Fruit fly (Drosophila melanogaster) whole organism, embryonic: Measurements from ENCODE around the gene CG7054.

Experiments used
- BEAF-32 ChIP-seq: fragments of 200-800 bp; sonication (Bioruptor generic); optimal IDR thresholded peaks from 3 replicates; lab custom pipeline; 2017; ENCODE audit warnings: missing biosample characterization, missing genetic modification characterization, mild to moderate bottlenecking, moderate library complexity, missing genetic modification reagents
- BtbVII ChIP-seq: fragments of 200-800 bp; sonication (Bioruptor generic); optimal IDR thresholded peaks from 3 replicates; lab custom pipeline; 2017; ENCODE audit warnings: missing biosample characterization, mild to moderate bottlenecking, missing genetic modification characterization
- CG10274 ChIP-seq: fragments of 200-800 bp; sonication (Bioruptor generic); optimal IDR thresholded peaks from 3 replicates; lab custom pipeline; 2017; ENCODE audit warnings: missing biosample characterization, mild to moderate bottlenecking, missing genetic modification characterization
- CG10431 ChIP-seq: fragments of 200-800 bp; sonication (Bioruptor generic); optimal IDR thresholded peaks from 3 replicates; lab custom pipeline; 2018; ENCODE audit warnings: missing biosample characterization, mild to moderate bottlenecking, missing genetic modification characterization
- CG10654 ChIP-seq: fragments of 200-800 bp; sonication (Bioruptor generic); optimal IDR thresholded peaks from 2 replicates; lab custom pipeline; 2016; ENCODE audit warnings: missing biosample characterization, missing genetic modification characterization
- CG11085 ChIP-seq: fragments of 200-800 bp; sonication (Bioruptor generic); IDR thresholded peaks from 2 replicates; pipeline ENCODE4 v1.3.6; 2022; ENCODE audit warnings: missing biosample characterization, missing genetic modification characterization
- CG11093 ChIP-seq: fragments of 200-800 bp; sonication (Bioruptor generic); IDR thresholded peaks from 3 replicates; pipeline ENCODE4 v1.3.6; 2022; ENCODE audit warnings: missing biosample characterization, missing genetic modification characterization
- CG12299 ChIP-seq: fragments of 200-800 bp; sonication (Bioruptor generic); optimal IDR thresholded peaks from 2 replicates; lab custom pipeline; 2018; ENCODE audit warnings: missing biosample characterization, mild to moderate bottlenecking, missing genetic modification characterization
- CG12744 ChIP-seq: fragments of 200-800 bp; sonication (Bioruptor generic); optimal IDR thresholded peaks from 2 replicates; lab custom pipeline; 2016; ENCODE audit warnings: missing biosample characterization, missing genetic modification characterization
- CG13424 ChIP-seq: fragments of 200-800 bp; sonication (Bioruptor generic); optimal IDR thresholded peaks from 2 replicates; lab custom pipeline; 2019; ENCODE audit warnings: missing biosample characterization, mild to moderate bottlenecking, missing genetic modification characterization, moderate library complexity
- CG15269 ChIP-seq: fragments of 200-800 bp; sonication (Bioruptor generic); optimal IDR thresholded peaks from 2 replicates; lab custom pipeline; 2018; ENCODE audit warnings: missing biosample characterization, mild to moderate bottlenecking, missing genetic modification characterization, moderate library complexity
- CG17612 ChIP-seq: fragments of 200-800 bp; sonication (Bioruptor generic); IDR thresholded peaks from 2 replicates; pipeline ENCODE4 v1.3.6; 2022; ENCODE audit warnings: missing biosample characterization, missing genetic modification characterization
- CG30431 ChIP-seq: fragments of 200-800 bp; sonication (Bioruptor generic); optimal IDR thresholded peaks from 2 replicates; lab custom pipeline; 2017; ENCODE audit warnings: missing biosample characterization, missing genetic modification characterization
- CG3407 ChIP-seq: fragments of 200-800 bp; sonication (Bioruptor generic); optimal IDR thresholded peaks from 2 replicates; lab custom pipeline; 2018; ENCODE audit warnings: missing biosample characterization, mild to moderate bottlenecking, missing genetic modification characterization
- CG4328 ChIP-seq: fragments of 200-800 bp; sonication (Bioruptor generic); optimal IDR thresholded peaks from 3 replicates; lab custom pipeline; 2017; ENCODE audit warnings: missing biosample characterization, missing genetic modification reagents, missing genetic modification characterization
- CG43689 ChIP-seq: fragments of 200-800 bp; sonication (Bioruptor generic); IDR thresholded peaks from 2 replicates; pipeline ENCODE4 v1.3.6; 2022; ENCODE audit warnings: missing biosample characterization, missing genetic modification characterization
- CG6765 ChIP-seq: fragments of 200-800 bp; sonication (Bioruptor generic); optimal IDR thresholded peaks from 3 replicates; lab custom pipeline; 2017; ENCODE audit warnings: missing biosample characterization, mild to moderate bottlenecking, missing genetic modification characterization
- CG7556 ChIP-seq: fragments of 200-800 bp; sonication (Bioruptor generic); optimal IDR thresholded peaks from 2 replicates; lab custom pipeline; 2017; ENCODE audit warnings: missing biosample characterization, mild to moderate bottlenecking, missing genetic modification characterization
- CG7963 ChIP-seq: fragments of 200-800 bp; sonication (Bioruptor generic); IDR thresholded peaks from 3 replicates; pipeline ENCODE4 v1.3.6; 2022; ENCODE audit warnings: missing biosample characterization, missing genetic modification characterization; ENCODE audit not compliant: partially characterized antibody
- CG8089 ChIP-seq: fragments of 200-800 bp; sonication (Bioruptor generic); optimal IDR thresholded peaks from 3 replicates; lab custom pipeline; 2016; ENCODE audit warnings: missing biosample characterization, missing genetic modification characterization
- CG9932 ChIP-seq: fragments of 200-800 bp; sonication (Bioruptor generic); IDR thresholded peaks from 2 replicates; pipeline ENCODE4 v1.3.6; 2022; ENCODE audit warnings: missing biosample characterization, missing genetic modification characterization
- CoRest ChIP-seq: fragments of 200-800 bp; sonication (Bioruptor generic); optimal IDR thresholded peaks from 3 replicates; lab custom pipeline; 2018; ENCODE audit warnings: missing biosample characterization, mild to moderate bottlenecking, missing genetic modification characterization, moderate library complexity
- Dip2 ChIP-seq: fragments of 200-800 bp; sonication (Bioruptor generic); IDR thresholded peaks from 2 replicates; pipeline ENCODE4 v1.3.6; 2022; ENCODE audit warnings: missing biosample characterization, missing genetic modification characterization
- Dll ChIP-seq: fragments of 200-800 bp; sonication (Bioruptor generic); IDR thresholded peaks from 4 replicates; pipeline ENCODE4 v1.3.6; 2022; ENCODE audit warnings: missing biosample characterization, missing genetic modification characterization; ENCODE audit not compliant: partially characterized antibody
- HLH54F ChIP-seq: fragments of 200-800 bp; sonication (Bioruptor generic); optimal IDR thresholded peaks from 3 replicates; lab custom pipeline; 2016; ENCODE audit warnings: missing biosample characterization, missing genetic modification characterization
- HmgD ChIP-seq: fragments of 200-800 bp; sonication (Bioruptor generic); optimal IDR thresholded peaks from 3 replicates; lab custom pipeline; 2016; ENCODE audit warnings: missing biosample characterization, missing genetic modification characterization
- Hr3 ChIP-seq: fragments of 200-800 bp; sonication (Bioruptor generic); optimal IDR thresholded peaks from 3 replicates; lab custom pipeline; 2016; ENCODE audit warnings: missing biosample characterization, missing genetic modification characterization
- Med ChIP-seq: fragments of 200-800 bp; sonication (Bioruptor generic); peaks from one replicate; lab custom pipeline; 2016; ENCODE audit warnings: missing biosample characterization, missing genetic modification characterization, mild to moderate bottlenecking, inconsistent platforms, moderate library complexity
- Neu2 ChIP-seq: fragments of 200-800 bp; sonication (Bioruptor generic); optimal IDR thresholded peaks from 3 replicates; lab custom pipeline; 2016; ENCODE audit warnings: missing biosample characterization, missing genetic modification characterization, borderline replicate concordance
- Scr ChIP-seq: fragments of 200-800 bp; sonication (Bioruptor generic); IDR thresholded peaks from 2 replicates; pipeline ENCODE4 v1.3.6; 2022; ENCODE audit warnings: missing biosample characterization, missing genetic modification characterization; ENCODE audit not compliant: partially characterized antibody
- Sox102F ChIP-seq: fragments of 200-800 bp; sonication (Bioruptor generic); optimal IDR thresholded peaks from 2 replicates; lab custom pipeline; 2018; ENCODE audit warnings: missing biosample characterization, mild to moderate bottlenecking, missing genetic modification characterization, moderate library complexity
- ab ChIP-seq: fragments of 200-800 bp; sonication (Bioruptor generic); optimal IDR thresholded peaks from 2 replicates; lab custom pipeline; 2016; ENCODE audit warnings: missing biosample characterization, missing genetic modification characterization
- ara ChIP-seq: fragments of 200-800 bp; sonication (Bioruptor generic); IDR thresholded peaks from 2 replicates; pipeline ENCODE4 v1.3.6; 2022; ENCODE audit warnings: missing biosample characterization, missing genetic modification characterization
- chinmo ChIP-seq: fragments of 200-800 bp; sonication (Bioruptor generic); IDR thresholded peaks from 4 replicates; pipeline ENCODE4 v1.3.6; 2022; ENCODE audit warnings: missing biosample characterization, missing genetic modification characterization; ENCODE audit not compliant: partially characterized antibody
- disco-r ChIP-seq: fragments of 200-800 bp; sonication (Bioruptor generic); optimal IDR thresholded peaks from 2 replicates; lab custom pipeline; 2016; ENCODE audit warnings: missing biosample characterization, missing genetic modification characterization
- exex ChIP-seq: fragments of 200-800 bp; sonication (Bioruptor generic); optimal IDR thresholded peaks from 4 replicates; lab custom pipeline; 2018; ENCODE audit warnings: missing biosample characterization, mild to moderate bottlenecking, missing genetic modification characterization, moderate library complexity
- gfzf ChIP-seq: fragments of 200-800 bp; sonication (Bioruptor generic); optimal IDR thresholded peaks from 2 replicates; lab custom pipeline; 2016; ENCODE audit warnings: missing biosample characterization, mild to moderate bottlenecking, missing genetic modification characterization, moderate library complexity
- h ChIP-seq: fragments of >200 bp; optimal IDR thresholded peaks from 2 replicates; lab custom pipeline; 2017
- kay ChIP-seq: fragments of 200-800 bp; sonication (Bioruptor generic); optimal IDR thresholded peaks from 2 replicates; lab custom pipeline; 2016; ENCODE audit warnings: missing biosample characterization, missing genetic modification characterization
- phol ChIP-seq: fragments of 200-800 bp; sonication (Bioruptor generic); optimal IDR thresholded peaks from 3 replicates; lab custom pipeline; 2018; ENCODE audit warnings: missing biosample characterization, mild to moderate bottlenecking, missing genetic modification characterization, moderate library complexity
- pzg ChIP-seq: fragments of 200-800 bp; sonication (Bioruptor generic); optimal IDR thresholded peaks from 3 replicates; lab custom pipeline; 2018; ENCODE audit warnings: missing biosample characterization, mild to moderate bottlenecking, missing genetic modification characterization, moderate library complexity
- rib ChIP-seq: fragments of 200-800 bp; sonication (Bioruptor generic); IDR thresholded peaks from 2 replicates; pipeline ENCODE4 v1.3.6; 2022; ENCODE audit warnings: missing biosample characterization, missing genetic modification characterization
- scrt ChIP-seq: fragments of 200-800 bp; sonication (Bioruptor generic); optimal IDR thresholded peaks from 2 replicates; lab custom pipeline; 2018; ENCODE audit warnings: missing biosample characterization, mild to moderate bottlenecking, missing genetic modification characterization, moderate library complexity
- ttk ChIP-seq: fragments of 200-800 bp; sonication (Bioruptor generic); IDR thresholded peaks from 2 replicates; pipeline ENCODE4 v2.1.2; 2022; ENCODE audit warnings: missing biosample characterization, missing genetic modification characterization
- unc-4 ChIP-seq: fragments of 200-800 bp; sonication (Bioruptor generic); IDR thresholded peaks from 2 replicates; pipeline ENCODE4 v1.3.6; 2022; ENCODE audit warnings: missing biosample characterization, missing genetic modification characterization; ENCODE audit not compliant: partially characterized antibody
- zen ChIP-seq: fragments of 200-800 bp; sonication (Bioruptor generic); optimal IDR thresholded peaks from 3 replicates; lab custom pipeline; 2018; ENCODE audit warnings: missing biosample characterization, mild to moderate bottlenecking, missing genetic modification characterization, moderate library complexity
- zen2 ChIP-seq: fragments of 200-800 bp; sonication (Bioruptor generic); IDR thresholded peaks from 3 replicates; pipeline ENCODE4 v1.3.6; 2022; ENCODE audit warnings: missing biosample characterization, missing genetic modification characterization; ENCODE audit not compliant: partially characterized antibody

CG7054 gene

DNA sequence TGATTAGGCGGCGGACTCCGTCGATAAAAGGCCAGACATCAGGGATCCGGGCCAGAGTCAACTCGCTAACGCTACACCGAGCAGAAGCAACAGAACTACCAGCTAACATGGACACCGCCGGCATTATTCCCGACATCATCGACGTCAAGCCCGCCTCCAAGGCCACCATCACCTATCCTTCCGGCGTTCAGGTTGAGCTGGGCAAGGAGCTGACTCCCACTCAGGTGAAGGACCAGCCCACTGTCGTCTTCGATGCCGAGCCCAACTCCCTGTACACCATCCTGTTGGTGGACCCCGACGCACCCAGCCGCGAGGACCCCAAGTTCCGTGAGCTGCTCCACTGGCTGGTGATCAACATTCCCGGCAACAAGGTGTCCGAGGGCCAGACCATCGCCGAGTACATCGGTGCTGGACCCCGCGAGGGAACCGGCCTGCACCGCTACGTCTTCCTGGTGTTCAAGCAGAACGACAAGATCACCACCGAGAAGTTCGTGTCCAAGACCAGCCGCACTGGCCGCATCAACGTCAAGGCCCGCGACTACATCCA, 1.3 kb downstream of the CG7054 start, which contains the start of gene Pebp1 (continued):
- TF ChIP-seq CG13424 (tag; lab: Kevin White, UChicago) = no peak

DNA sequence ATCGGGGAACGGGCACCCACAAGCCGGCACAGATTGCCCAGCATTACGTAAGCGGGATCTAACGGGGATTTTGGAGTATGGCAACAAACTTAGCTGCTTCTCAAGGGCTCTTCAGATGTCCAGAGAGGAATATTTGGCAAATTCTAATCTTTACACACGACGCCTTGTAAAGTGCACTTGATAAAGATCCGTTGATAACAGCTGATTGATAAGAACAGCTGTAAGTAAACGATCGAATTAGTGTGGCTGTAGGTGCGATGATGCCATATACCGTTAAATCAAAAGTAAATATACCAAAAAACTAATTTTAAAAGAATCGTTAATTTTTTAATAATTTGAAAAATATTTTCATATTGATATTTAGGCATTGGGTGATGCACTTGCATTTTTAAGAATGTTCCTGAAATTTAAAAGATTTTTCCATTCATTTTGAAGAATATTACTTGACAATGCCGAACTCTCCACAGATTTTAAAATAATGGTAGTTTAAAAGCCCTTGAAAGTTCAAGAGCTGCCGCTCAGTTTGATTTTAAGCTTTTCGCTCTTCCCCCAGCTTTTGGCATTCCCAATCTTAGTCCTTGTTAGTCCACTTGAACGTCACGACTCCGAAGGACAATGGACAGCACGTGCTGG, 3.3 kb downstream of the CG7054 start, which contains the start of the genes CG5377 and Nrx-1:
Gene CG5377 (minus strand): TSS at position 219 of the 633 bp plus-strand sequence.
Gene Nrx-1 (plus strand): TSS at position 574 of the 633 bp plus-strand sequence.
- TF ChIP-seq CG3407 = no peak
- TF ChIP-seq CG7556 (GFP tag; lab: Kevin White, UChicago) = no peak
- no peak for TF ChIP-seq Dip2 (GFP tag; lab: Robert Waterston, UW)
- TF ChIP-seq ara (GFP tag; lab: Robert Waterston, UW) = no peak
- no peak for TF ChIP-seq rib (GFP tag; lab: Robert Waterston, UW)
- no peak for TF ChIP-seq Sox102F (GFP tag; lab: Kevin White, UChicago)
- no peak for TF ChIP-seq exex (tag; lab: Kevin White, UChicago)
- TF ChIP-seq CG17612 = no peak
- TF ChIP-seq Med (GFP tag; lab: Kevin White, UChicago) = no peak
- TF ChIP-seq BtbVII = no peak
- TF ChIP-seq pzg (GFP tag; lab: Kevin White, UChicago) = peak; percentile 43
- TF ChIP-seq CG43689 (GFP tag; lab: Robert Waterston, UW) = no peak
- peak; percentile 6 for TF ChIP-seq CoRest (tag; lab: Kevin White, UChicago)
- no peak for TF ChIP-seq CG7963 (GFP tag; lab: Robert Waterston, UW)
- TF ChIP-seq CG11093 (GFP tag; lab: Robert Waterston, UW) = no peak
- no peak for TF ChIP-seq CG12744 (GFP tag; lab: Kevin White, UChicago)
- TF ChIP-seq ab = no peak
- TF ChIP-seq disco-r (GFP tag; lab: Kevin White, UChicago) = no peak
- TF ChIP-seq CG9932 (GFP tag; lab: Robert Waterston, UW) = no peak
- TF ChIP-seq phol (tag; lab: Kevin White, UChicago) = peak; percentile 21
- TF ChIP-seq ttk = no peak
- TF ChIP-seq Neu2 (GFP tag; lab: Kevin White, UChicago) = no peak
- no peak for TF ChIP-seq CG10654 (GFP tag; lab: Kevin White, UChicago)
- TF ChIP-seq CG30431 (GFP tag; lab: Kevin White, UChicago) = no peak
- peak; percentile 7 for TF ChIP-seq BEAF-32 (GFP tag; lab: Kevin White, UChicago)
- no peak for TF ChIP-seq h
- TF ChIP-seq CG6765 (GFP tag; lab: Kevin White, UChicago) = no peak
- TF ChIP-seq Dll (GFP tag; lab: Robert Waterston, UW) = peak; percentile 45; the same call in 1 of the 4 replicates
- no peak for TF ChIP-seq Hr3 (GFP tag; lab: Kevin White, UChicago)
- TF ChIP-seq CG15269 (tag; lab: Kevin White, UChicago) = no peak
- no peak for TF ChIP-seq scrt (GFP tag; lab: Kevin White, UChicago)
- TF ChIP-seq HLH54F (GFP tag; lab: Kevin White, UChicago) = no peak
- TF ChIP-seq kay (GFP tag; lab: Kevin White, UChicago) = no peak
- peak; percentile 68; the same call in 1 of the 4 replicates for TF ChIP-seq chinmo (GFP tag; lab: Robert Waterston, UW)
- no peak for TF ChIP-seq CG10431
- no peak for TF ChIP-seq CG12299
- TF ChIP-seq Scr (GFP tag; lab: Robert Waterston, UW) = peak; percentile 24; the same call in 1 of the 2 replicates
- no peak for TF ChIP-seq HmgD
- TF ChIP-seq gfzf (GFP tag; lab: Kevin White, UChicago) = peak; percentile 65
- no peak for TF ChIP-seq CG10274 (GFP tag; lab: Kevin White, UChicago)
- TF ChIP-seq CG4328 (GFP tag; lab: Kevin White, UChicago) = no peak
- TF ChIP-seq CG8089 = no peak
- no peak for TF ChIP-seq CG11085 (GFP tag; lab: Robert Waterston, UW)
- TF ChIP-seq zen2 (GFP tag; lab: Robert Waterston, UW) = no peak
- TF ChIP-seq unc-4 = 0 out of 2 replicates have a peak, but pooled peaks have one; percentile 22
- TF ChIP-seq zen (tag; lab: Kevin White, UChicago) = no peak
